Worm (Caenorhabditis elegans) whole organism, mixed stage, embryonic: ENCODE measurements around the gene F46C5.10.

ENCODE experiments used
- M03D4.4 ChIP-seq: sonication (generic microtip); optimal IDR thresholded peaks from 2 replicates; lab custom pipeline; 2017; ENCODE audit warnings: mild to moderate bottlenecking, missing genetic modification characterization, missing compliant biosample characterization
- blmp-1 ChIP-seq: fragments of 150-350 bp; optimal IDR thresholded peaks from 2 replicates; lab custom pipeline; 2014; ENCODE audit warnings: missing biosample characterization, missing genetic modification characterization
- ceh-39 ChIP-seq: fragments of 150-350 bp; optimal IDR thresholded peaks from 2 replicates; lab custom pipeline; 2014; ENCODE audit warnings: missing biosample characterization, missing genetic modification characterization
- ceh-83 ChIP-seq: fragments of 200-800 bp; sonication (Bioruptor generic); optimal IDR thresholded peaks from 2 replicates; lab custom pipeline; 2018; ENCODE audit warnings: mild to moderate bottlenecking, missing genetic modification characterization, missing compliant biosample characterization
- ces-1 ChIP-seq: fragments of 150-350 bp; optimal IDR thresholded peaks from 2 replicates; lab custom pipeline; 2014; ENCODE audit warnings: missing biosample characterization, missing genetic modification reagents, missing genetic modification characterization
- cnd-1 ChIP-seq: fragments of 200-800 bp; sonication (Bioruptor generic); optimal IDR thresholded peaks from 2 replicates; lab custom pipeline; 2018; ENCODE audit warnings: mild to moderate bottlenecking, missing genetic modification characterization, missing compliant biosample characterization
- drap-1 ChIP-seq: fragments of 200-800 bp; sonication (Bioruptor generic); optimal IDR thresholded peaks from 3 replicates; lab custom pipeline; 2018; ENCODE audit warnings: mild to moderate bottlenecking, missing genetic modification characterization, missing compliant biosample characterization
- elt-3 ChIP-seq: fragments of 150-350 bp; optimal IDR thresholded peaks from 2 replicates; lab custom pipeline; 2014; ENCODE audit warnings: missing biosample characterization, missing genetic modification characterization
- ham-2 ChIP-seq: fragments of 200-800 bp; sonication (Bioruptor generic); optimal IDR thresholded peaks from 2 replicates; lab custom pipeline; 2018; ENCODE audit warnings: mild to moderate bottlenecking, missing genetic modification characterization, missing compliant biosample characterization
- hlh-1 ChIP-seq: fragments of 150-350 bp; optimal IDR thresholded peaks from 2 replicates; lab custom pipeline; 2014; ENCODE audit warnings: missing biosample characterization, missing genetic modification reagents, missing genetic modification characterization
- lin-13 ChIP-seq: fragments of 150-350 bp; optimal IDR thresholded peaks from 2 replicates; lab custom pipeline; 2014; ENCODE audit warnings: missing biosample characterization, missing genetic modification characterization
- lin-32 ChIP-seq: fragments of 200-800 bp; sonication (Bioruptor generic); optimal IDR thresholded peaks from 2 replicates; lab custom pipeline; 2018; ENCODE audit warnings: mild to moderate bottlenecking, missing genetic modification characterization, missing compliant biosample characterization
- lsy-2 ChIP-seq: fragments of 150-350 bp; optimal IDR thresholded peaks from 2 replicates; lab custom pipeline; 2014; ENCODE audit warnings: missing biosample characterization, missing genetic modification characterization
- mab-5 ChIP-seq: fragments of 150-350 bp; optimal IDR thresholded peaks from 2 replicates; lab custom pipeline; 2014; ENCODE audit warnings: missing biosample characterization, missing genetic modification characterization
- mep-1 ChIP-seq: fragments of 150-350 bp; optimal IDR thresholded peaks from 2 replicates; lab custom pipeline; 2017; ENCODE audit warnings: missing biosample characterization, missing genetic modification reagents, missing genetic modification characterization, inconsistent platforms
- mls-2 ChIP-seq: sonication (generic microtip); optimal IDR thresholded peaks from 2 replicates; lab custom pipeline; 2016; ENCODE audit warnings: mild to moderate bottlenecking, missing genetic modification characterization, moderate library complexity, missing compliant biosample characterization
- nhr-2 ChIP-seq: fragments of 150-350 bp; optimal IDR thresholded peaks from 2 replicates; lab custom pipeline; 2014; ENCODE audit warnings: missing biosample characterization, missing genetic modification characterization
- nhr-237 ChIP-seq: fragments of 150-350 bp; optimal IDR thresholded peaks from 2 replicates; lab custom pipeline; 2014; ENCODE audit warnings: missing biosample characterization, missing genetic modification characterization
- nhr-28 ChIP-seq: fragments of 150-350 bp; optimal IDR thresholded peaks from 2 replicates; lab custom pipeline; 2014; ENCODE audit warnings: missing biosample characterization, missing genetic modification characterization
- nhr-76 ChIP-seq: sonication (generic microtip); optimal IDR thresholded peaks from 2 replicates; lab custom pipeline; 2017; ENCODE audit warnings: missing biosample characterization, missing genetic modification characterization
- pha-4 ChIP-seq: fragments of 150-350 bp; optimal IDR thresholded peaks from 2 replicates; lab custom pipeline; 2018; ENCODE audit warnings: missing biosample characterization, missing genetic modification reagents, missing genetic modification characterization
- sem-2 ChIP-seq: fragments of 200-800 bp; sonication (Bioruptor generic); optimal IDR thresholded peaks from 2 replicates; lab custom pipeline; 2018; ENCODE audit warnings: mild to moderate bottlenecking, missing genetic modification characterization, missing compliant biosample characterization
- snpc-4 ChIP-seq: fragments of 150-350 bp; optimal IDR thresholded peaks from 2 replicates; lab custom pipeline; 2014; ENCODE audit warnings: missing biosample characterization, missing genetic modification characterization
- sptf-1 ChIP-seq: sonication (generic microtip); optimal IDR thresholded peaks from 2 replicates; lab custom pipeline; 2017; ENCODE audit warnings: mild to moderate bottlenecking, missing genetic modification characterization, moderate library complexity, missing compliant biosample characterization
- tbx-8 ChIP-seq: fragments of 200-800 bp; sonication (Bioruptor generic); optimal IDR thresholded peaks from 2 replicates; lab custom pipeline; 2018; ENCODE audit warnings: mild to moderate bottlenecking, missing genetic modification characterization, moderate library complexity, missing compliant biosample characterization
- unc-120 ChIP-seq: sonication (generic microtip); optimal IDR thresholded peaks from 2 replicates; lab custom pipeline; 2017; ENCODE audit warnings: missing genetic modification characterization, missing compliant biosample characterization; ENCODE audit not compliant: poor library complexity, severe bottlenecking
- unc-62 ChIP-seq: fragments of 150-350 bp; optimal IDR thresholded peaks from 2 replicates; lab custom pipeline; 2014; ENCODE audit warnings: missing biosample characterization, missing genetic modification reagents, missing genetic modification characterization
- zip-8 ChIP-seq: fragments of 150-350 bp; optimal IDR thresholded peaks from 2 replicates; lab custom pipeline; 2014; ENCODE audit warnings: missing biosample characterization, missing genetic modification characterization
- ztf-11 ChIP-seq: fragments of 150-350 bp; optimal IDR thresholded peaks from 2 replicates; lab custom pipeline; 2014; ENCODE audit warnings: missing biosample characterization, missing genetic modification characterization

Gene F46C5.10

DNA sequence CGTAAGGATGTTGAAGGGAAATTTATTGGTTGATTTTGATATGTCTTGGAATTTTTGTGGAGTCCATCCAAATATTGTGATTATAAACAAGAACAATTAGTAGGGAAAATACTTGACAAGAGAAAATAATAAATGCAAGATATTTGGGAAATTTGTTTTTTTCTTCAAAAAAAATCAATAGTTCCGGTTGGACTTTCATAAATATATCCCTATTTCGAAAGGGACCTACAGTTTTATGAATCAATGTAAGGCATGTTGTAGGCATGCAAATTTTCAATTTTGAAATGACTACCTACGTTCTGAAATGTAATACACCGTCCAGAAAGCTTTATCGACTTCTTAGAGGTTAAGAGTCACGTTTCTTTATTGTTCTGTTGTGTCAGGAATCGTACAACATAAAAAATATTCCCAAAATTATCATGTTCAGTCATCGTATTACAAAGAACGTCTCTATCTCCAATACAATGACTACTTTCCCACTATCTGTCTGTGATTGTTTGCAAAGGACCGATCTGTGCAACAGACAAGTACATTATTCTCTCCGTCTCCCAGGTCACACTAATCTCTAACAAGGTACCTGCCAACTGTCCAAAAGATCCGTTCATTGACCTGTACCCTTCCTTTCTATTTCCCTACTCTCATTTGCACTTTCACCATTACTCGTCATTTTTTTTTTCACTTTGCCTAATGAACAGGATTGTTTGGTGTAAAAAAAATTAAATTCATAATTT, 28.8 kb downstream of the F46C5.10 start, which contains the start of gene F07H5.13:
F07H5.13 (plus strand) TSS at position 730 of the 731 bp plus-strand sequence.
- TF ChIP-seq sptf-1 (tag; lab: Kevin White, UChicago) (no peak), nhr-2 (peak; percentile 82), lin-13 (tag; lab: Kevin White, UChicago) (no peak), cnd-1 (tag; lab: Kevin White, UChicago) (peak; percentile 21), hlh-1 (peak; percentile 61), drap-1 (GFP tag; lab: Kevin White, UChicago) (no peak), unc-62 (GFP tag; lab: Kevin White, UChicago) (peak; percentile 39), blmp-1 (tag; lab: Kevin White, UChicago) (peak; percentile 10), unc-120 (no peak), nhr-28 (tag; lab: Kevin White, UChicago) (no peak), nhr-76 (no peak), ces-1 (GFP tag; lab: Kevin White, UChicago) (no peak), ztf-11 (tag; lab: Kevin White, UChicago) (no peak), snpc-4 (no peak)

DNA sequence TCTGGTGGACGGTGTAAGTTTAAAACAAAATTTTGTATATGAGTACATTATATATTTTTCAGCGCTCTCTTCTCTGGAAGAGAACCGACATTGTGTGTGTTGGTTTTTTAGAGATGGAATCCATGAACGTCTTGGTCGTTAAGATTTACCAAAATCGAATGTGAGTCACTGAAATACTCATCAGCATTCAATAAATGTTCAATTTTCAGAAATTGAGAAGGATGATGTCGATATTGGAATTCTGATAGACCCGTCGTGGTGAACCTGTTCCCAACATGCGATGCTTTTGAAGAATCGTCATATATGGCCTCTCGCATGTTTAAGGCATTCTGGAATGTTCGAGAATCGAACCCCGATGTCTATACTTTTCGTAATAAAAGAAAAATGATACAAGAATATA, 30.1 kb downstream of the F46C5.10 start:
- TF ChIP-seq ces-1 (GFP tag; lab: Kevin White, UChicago) (no peak), sptf-1 (tag; lab: Kevin White, UChicago) (no peak), lsy-2 (tag; lab: Kevin White, UChicago) (no peak), ceh-83 (no peak), unc-120 (no peak), lin-32 (GFP tag; lab: Kevin White, UChicago) (no peak), zip-8 (tag; lab: Kevin White, UChicago) (no peak), lin-13 (tag; lab: Kevin White, UChicago) (no peak), nhr-76 (no peak), sem-2 (GFP tag; lab: Kevin White, UChicago) (no peak), ztf-11 (tag; lab: Kevin White, UChicago) (no peak), ceh-39 (tag; lab: Kevin White, UChicago) (no peak), drap-1 (GFP tag; lab: Kevin White, UChicago) (no peak), nhr-237 (tag; lab: Kevin White, UChicago) (no peak), nhr-2 (no peak), M03D4.4 (tag; lab: Kevin White, UChicago) (no peak)

- TF ChIP-seq unc-120 (peak; percentile 10), unc-62 (GFP tag; lab: Kevin White, UChicago) (peak; percentile 93), zip-8 (tag; lab: Kevin White, UChicago) (peak; percentile 55), hlh-1 (peak; percentile 67), lin-13 (tag; lab: Kevin White, UChicago) (peak; percentile 67), lin-32 (GFP tag; lab: Kevin White, UChicago) (no peak), tbx-8 (GFP tag; lab: Kevin White, UChicago) (no peak), ham-2 (peak; percentile 44), mab-5 (tag; lab: Kevin White, UChicago) (peak; percentile 70), drap-1 (GFP tag; lab: Kevin White, UChicago) (peak; percentile 24), cnd-1 (tag; lab: Kevin White, UChicago) (peak; percentile 0), ceh-83 (no peak), sptf-1 (tag; lab: Kevin White, UChicago) (peak; percentile 18), elt-3 (tag; lab: Kevin White, UChicago) (peak; percentile 21), ces-1 (GFP tag; lab: Kevin White, UChicago) (peak; percentile 82), pha-4 (tag; lab: Kevin White, UChicago) (peak; percentile 97), ceh-39 (tag; lab: Kevin White, UChicago) (peak; percentile 100), nhr-237 (tag; lab: Kevin White, UChicago) (peak; percentile 87), sem-2 (GFP tag; lab: Kevin White, UChicago) (no peak), lsy-2 (tag; lab: Kevin White, UChicago) (peak; percentile 77), nhr-76 (no peak), mep-1 (tag; lab: Kevin White, UChicago) (peak; percentile 89), nhr-28 (tag; lab: Kevin White, UChicago) (no peak), nhr-2 (peak; percentile 55), ztf-11 (tag; lab: Kevin White, UChicago) (peak; percentile 58)
Measured at ce11 chrII:8787376-8787775, 31.5 kb downstream of the F46C5.10 start.

- TF ChIP-seq unc-62 (GFP tag; lab: Kevin White, UChicago) (no peak), mls-2 (tag; lab: Kevin White, UChicago) (peak; percentile 27), ces-1 (GFP tag; lab: Kevin White, UChicago) (peak; percentile 54), mab-5 (tag; lab: Kevin White, UChicago) (no peak), ham-2 (peak; percentile 34), ceh-83 (peak; percentile 3)
Measured at ce11 chrII:8785875-8786274, 33.0 kb downstream of the F46C5.10 start.
